Worm (Caenorhabditis elegans) whole organism, L4 larva: ENCODE measurements around the gene F17E9.18.

Experiments used
- F10B5.3 ChIP-seq: sonication (generic microtip); optimal IDR thresholded peaks from 2 replicates; lab custom pipeline; 2016; ENCODE audit warnings: mild to moderate bottlenecking, missing genetic modification characterization, missing compliant biosample characterization
- R02D3.7 ChIP-seq: fragments of 150-350 bp; sonication (generic microtip); optimal IDR thresholded peaks from 3 replicates; lab custom pipeline; 2014; ENCODE audit warnings: missing biosample characterization, missing genetic modification characterization
- T20F7.1 ChIP-seq: fragments of 200-800 bp; sonication (Bioruptor generic); optimal IDR thresholded peaks from 2 replicates; lab custom pipeline; 2018; ENCODE audit warnings: mild to moderate bottlenecking, missing genetic modification characterization, missing compliant biosample characterization
- Y48G9A.11 ChIP-seq: fragments of 200-800 bp; sonication (Bioruptor generic); IDR thresholded peaks from 2 replicates; pipeline ENCODE4 v1.3.6; 2022; ENCODE audit warnings: missing genetic modification reagents, missing genetic modification characterization, missing compliant biosample characterization
- Y5F2A.4 ChIP-seq: fragments of 200-800 bp; sonication (Bioruptor generic); optimal IDR thresholded peaks from 2 replicates; lab custom pipeline; 2018; ENCODE audit warnings: mild to moderate bottlenecking, missing genetic modification characterization, missing compliant biosample characterization
- Y75B8A.6 ChIP-seq: fragments of 200-800 bp; sonication (Bioruptor generic); IDR thresholded peaks from 2 replicates; pipeline ENCODE4 v1.3.6; 2022; ENCODE audit warnings: missing genetic modification reagents, missing genetic modification characterization, missing compliant biosample characterization
- ZK546.5 ChIP-seq, 2 experiments: sonication (generic microtip); optimal IDR thresholded peaks; 2 replicates each; lab custom pipeline; 2017; ENCODE audit warnings: missing biosample characterization in 2 of 2, missing genetic modification characterization in 2 of 2
- aha-1 ChIP-seq: fragments of 150-350 bp; peaks from one replicate; lab custom pipeline; 2014; ENCODE audit warnings: missing biosample characterization, missing genetic modification characterization
- ceh-20 ChIP-seq: fragments of 200-800 bp; sonication (Bioruptor generic); IDR thresholded peaks from 2 replicates; pipeline ENCODE4 v1.3.6; 2022; ENCODE audit warnings: missing genetic modification reagents, missing genetic modification characterization, missing compliant biosample characterization
- ceh-32 ChIP-seq: sonication (generic microtip); optimal IDR thresholded peaks from 2 replicates; lab custom pipeline; 2016; ENCODE audit warnings: mild to moderate bottlenecking, missing genetic modification characterization, missing compliant biosample characterization; ENCODE audit not compliant: poor library complexity
- ceh-44 ChIP-seq: fragments of 200-800 bp; sonication (Bioruptor generic); IDR thresholded peaks from 2 replicates; pipeline ENCODE4 v1.3.6; 2022; ENCODE audit warnings: missing genetic modification reagents, missing genetic modification characterization, missing compliant biosample characterization
- ceh-62 ChIP-seq: sonication (generic microtip); optimal IDR thresholded peaks from 2 replicates; lab custom pipeline; 2017; ENCODE audit warnings: missing biosample characterization, missing genetic modification characterization
- cey-2 ChIP-seq: sonication (generic microtip); optimal IDR thresholded peaks from 3 replicates; lab custom pipeline; 2017; ENCODE audit warnings: missing genetic modification characterization, mild to moderate bottlenecking, missing compliant biosample characterization, antibody characterized with exemption, borderline replicate concordance; ENCODE audit not compliant: insufficient read depth
- ctbp-1 ChIP-seq: fragments of 200-800 bp; sonication (Bioruptor generic); IDR thresholded peaks from 2 replicates; pipeline ENCODE4 v1.3.6; 2022; ENCODE audit warnings: missing genetic modification reagents, missing genetic modification characterization, missing compliant biosample characterization
- daf-16 ChIP-seq, 3 experiments: sonication (generic microtip); optimal IDR thresholded peaks; 2 replicates each; lab custom pipeline; 2016 to 2017; ENCODE audit warnings: missing genetic modification characterization in 3 of 3, missing genetic modification reagents in 3 of 3, mild to moderate bottlenecking in 2 of 3, missing compliant biosample characterization in 2 of 3, missing biosample characterization in 1 of 3, moderate library complexity in 1 of 3
- dmd-6 ChIP-seq: fragments of 200-800 bp; sonication (Bioruptor generic); IDR thresholded peaks from 2 replicates; pipeline ENCODE4 v1.3.6; 2022; ENCODE audit warnings: missing genetic modification reagents, missing genetic modification characterization, missing compliant biosample characterization
- dmd-8 ChIP-seq: fragments of 200-800 bp; sonication (Bioruptor generic); IDR thresholded peaks from 2 replicates; pipeline ENCODE4 v1.3.6; 2022; ENCODE audit warnings: missing genetic modification characterization, missing compliant biosample characterization
- dmd-9 ChIP-seq: fragments of 200-800 bp; sonication (Bioruptor generic); IDR thresholded peaks from 2 replicates; pipeline ENCODE4 v1.3.6; 2022; ENCODE audit warnings: missing genetic modification reagents, missing genetic modification characterization, missing compliant biosample characterization
- dve-1 ChIP-seq: sonication (generic microtip); optimal IDR thresholded peaks from 2 replicates; lab custom pipeline; 2017; ENCODE audit warnings: antibody characterized with exemption, mild to moderate bottlenecking, missing genetic modification characterization, missing compliant biosample characterization; ENCODE audit not compliant: insufficient read depth
- egl-27 ChIP-seq: sonication (generic microtip); optimal IDR thresholded peaks from 3 replicates; lab custom pipeline; 2017; ENCODE audit warnings: missing biosample characterization, missing genetic modification reagents, missing genetic modification characterization
- egl-43 ChIP-seq: fragments of 200-800 bp; sonication (Bioruptor generic); IDR thresholded peaks from 2 replicates; pipeline ENCODE4 v1.3.6; 2022; ENCODE audit warnings: missing genetic modification reagents, missing genetic modification characterization, missing compliant biosample characterization
- fkh-10 ChIP-seq: fragments of 150-350 bp; optimal IDR thresholded peaks from 2 replicates; lab custom pipeline; 2014; ENCODE audit warnings: missing biosample characterization, missing genetic modification reagents, missing genetic modification characterization
- fos-1 ChIP-seq: fragments of 150-350 bp; optimal IDR thresholded peaks from 2 replicates; lab custom pipeline; 2014; ENCODE audit warnings: missing biosample characterization, missing genetic modification characterization
- gei-8 ChIP-seq: fragments of 200-800 bp; sonication (Bioruptor generic); optimal IDR thresholded peaks from 2 replicates; lab custom pipeline; 2018; ENCODE audit warnings: mild to moderate bottlenecking, missing genetic modification characterization, missing compliant biosample characterization
- lim-7 ChIP-seq: fragments of 200-800 bp; sonication (Bioruptor generic); IDR thresholded peaks from 2 replicates; pipeline ENCODE4 v1.3.6; 2022; ENCODE audit warnings: missing genetic modification characterization, missing compliant biosample characterization
- lin-1 ChIP-seq: fragments of 200-800 bp; sonication (Bioruptor generic); IDR thresholded peaks from 2 replicates; pipeline ENCODE4 v1.3.6; 2022; ENCODE audit warnings: missing genetic modification reagents, missing genetic modification characterization, missing compliant biosample characterization
- lin-15B ChIP-seq: fragments of 150-350 bp; sonication (generic microtip); optimal IDR thresholded peaks from 3 replicates; lab custom pipeline; 2014; ENCODE audit warnings: missing biosample characterization, missing genetic modification characterization
- lin-39 ChIP-seq: fragments of 150-350 bp; optimal IDR thresholded peaks from 2 replicates; lab custom pipeline; 2014; ENCODE audit warnings: missing biosample characterization, missing genetic modification reagents, missing genetic modification characterization
- lir-3 ChIP-seq: sonication (generic microtip); optimal IDR thresholded peaks from 2 replicates; lab custom pipeline; 2016; ENCODE audit warnings: mild to moderate bottlenecking, missing genetic modification characterization, missing compliant biosample characterization
- lsy-2 ChIP-seq, 2 experiments: fragments of 150-350 bp in 1 of 2; sonication (generic microtip) in 1 of 2; optimal IDR thresholded peaks; 2 replicates each; lab custom pipeline; 2014 to 2017; ENCODE audit warnings: missing biosample characterization in 2 of 2, missing genetic modification characterization in 2 of 2
- madf-9 ChIP-seq: fragments of 200-800 bp; sonication (Bioruptor generic); conservative IDR thresholded peaks from 2 replicates; pipeline ENCODE4 v1.3.6; 2022; ENCODE audit warnings: missing genetic modification reagents, missing genetic modification characterization, missing compliant biosample characterization
- mdl-1 ChIP-seq, 2 experiments: fragments of 150-350 bp in 1 of 2; sonication (generic microtip) in 1 of 2; optimal IDR thresholded peaks; 2 replicates each; lab custom pipeline; 2014 to 2017; ENCODE audit warnings: missing biosample characterization in 2 of 2, missing genetic modification characterization in 2 of 2
- mep-1 ChIP-seq: fragments of 150-350 bp; sonication (generic microtip); optimal IDR thresholded peaks from 3 replicates; lab custom pipeline; 2014; ENCODE audit warnings: missing biosample characterization, missing genetic modification characterization
- mes-2 ChIP-seq: sonication (generic microtip); optimal IDR thresholded peaks from 2 replicates; lab custom pipeline; 2016; ENCODE audit warnings: missing genotype, mild to moderate bottlenecking, missing genetic modification characterization, missing compliant biosample characterization; ENCODE audit not compliant: poor library complexity, severe bottlenecking
- nhr-10 ChIP-seq: fragments of 150-350 bp; optimal IDR thresholded peaks from 2 replicates; lab custom pipeline; 2014; ENCODE audit warnings: missing biosample characterization, missing genetic modification characterization
- nhr-11 ChIP-seq: fragments of 150-350 bp; optimal IDR thresholded peaks from 2 replicates; lab custom pipeline; 2014; ENCODE audit warnings: missing biosample characterization, missing genetic modification characterization
- nhr-111 ChIP-seq: fragments of 200-800 bp; sonication (Bioruptor generic); optimal IDR thresholded peaks from 2 replicates; lab custom pipeline; 2018; ENCODE audit warnings: mild to moderate bottlenecking, missing genetic modification characterization, missing compliant biosample characterization
- nhr-237 ChIP-seq: sonication (generic microtip); optimal IDR thresholded peaks from 2 replicates; lab custom pipeline; 2017; ENCODE audit warnings: missing biosample characterization, missing genetic modification characterization
- nhr-25 ChIP-seq: sonication (generic microtip); optimal IDR thresholded peaks from 2 replicates; lab custom pipeline; 2017; ENCODE audit warnings: missing genetic modification characterization, mild to moderate bottlenecking, missing compliant biosample characterization, antibody characterized with exemption, moderate library complexity, borderline replicate concordance; ENCODE audit not compliant: insufficient read depth
- nhr-41 ChIP-seq: fragments of 200-800 bp; sonication (Bioruptor generic); IDR thresholded peaks from 2 replicates; pipeline ENCODE4 v1.3.6; 2022; ENCODE audit warnings: missing genetic modification reagents, missing genetic modification characterization, missing compliant biosample characterization
- nhr-76 ChIP-seq: fragments of 150-350 bp; optimal IDR thresholded peaks from 2 replicates; lab custom pipeline; 2014; ENCODE audit warnings: missing biosample characterization, missing genetic modification characterization
- spr-1 ChIP-seq: sonication (generic microtip); optimal IDR thresholded peaks from 2 replicates; lab custom pipeline; 2016; ENCODE audit warnings: mild to moderate bottlenecking, missing genetic modification characterization, missing compliant biosample characterization
- tag-97 ChIP-seq: fragments of 200-800 bp; sonication (Bioruptor generic); IDR thresholded peaks from 2 replicates; pipeline ENCODE4 v1.3.6; 2022; ENCODE audit warnings: missing genetic modification characterization, missing compliant biosample characterization
- unc-130 ChIP-seq: sonication (generic microtip); optimal IDR thresholded peaks from 2 replicates; lab custom pipeline; 2016; ENCODE audit warnings: missing genetic modification reagents, missing genetic modification characterization, missing compliant biosample characterization
- zag-1 ChIP-seq: fragments of 150-350 bp; optimal IDR thresholded peaks from 2 replicates; lab custom pipeline; 2014; ENCODE audit warnings: missing biosample characterization, missing genetic modification characterization
- zfp-3 ChIP-seq: fragments of 200-800 bp; sonication (Bioruptor generic); conservative IDR thresholded peaks from 2 replicates; pipeline ENCODE4 v1.3.6; 2022; ENCODE audit warnings: missing genetic modification reagents, missing genetic modification characterization, missing compliant biosample characterization
- zip-11 ChIP-seq: fragments of 200-800 bp; sonication (Bioruptor generic); IDR thresholded peaks from 2 replicates; pipeline ENCODE4 v1.3.6; 2022; ENCODE audit warnings: missing genetic modification characterization, missing compliant biosample characterization

Gene F17E9.18

ce11 chrIV:8377501-8377900, 30.6 kb upstream of the F17E9.18 start, which contains the start of gene D2096.7 (continued):
- TF ChIP-seq lim-7 (GFP tag; lab: Robert Waterston, UW) (peak; percentile 66; the same call in 1 of the 2 replicates), dmd-8 (peak; percentile 64; the same call in 1 of the 2 replicates), daf-16 (GFP tag; optimal IDR thresholded peaks at IDR 0.05; lab: Kevin White, UChicago) (peak in 1 of 2 experiments; percentile 11), daf-16 (tag; optimal IDR thresholded peaks at IDR 0.05; lab: Kevin White, UChicago) (peak; percentile 28), Y48G9A.11 (GFP tag; lab: Robert Waterston, UW) (peak; percentile 85), zag-1 (tag; lab: Kevin White, UChicago) (no peak)

DNA sequence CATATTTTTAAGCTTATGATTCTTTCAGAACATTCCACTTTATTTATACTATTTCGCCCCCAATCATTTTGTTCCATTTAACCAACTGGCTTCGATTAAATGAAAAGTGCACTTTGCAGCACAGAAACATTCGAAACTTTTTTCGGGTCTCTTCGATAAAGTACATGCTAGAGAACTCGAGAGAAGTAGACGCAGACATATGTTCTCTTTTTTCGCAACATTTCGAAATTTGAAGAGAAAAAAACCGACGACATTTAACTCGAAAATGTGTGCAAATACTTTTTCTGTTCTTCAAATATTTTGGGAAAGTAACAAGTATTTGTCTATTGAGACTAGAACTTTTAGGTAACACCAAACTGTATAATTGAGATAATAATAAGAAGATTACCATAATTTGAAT, 30.0 kb upstream of the F17E9.18 start:
- no peak for TF ChIP-seq zip-11 (GFP tag; lab: Robert Waterston, UW)
- TF ChIP-seq fkh-10 (GFP tag; lab: Kevin White, UChicago), result no peak
- no peak for TF ChIP-seq cey-2 (tag; lab: Kevin White, UChicago)
- peak; percentile 12 for TF ChIP-seq mes-2 (tag; lab: Kevin White, UChicago)
- peak in 1 of 2 experiments; percentile 3 for TF ChIP-seq daf-16 (GFP tag; optimal IDR thresholded peaks at IDR 0.05; lab: Kevin White, UChicago)
- no peak for TF ChIP-seq daf-16 (tag; optimal IDR thresholded peaks at IDR 0.05; lab: Kevin White, UChicago)
- TF ChIP-seq aha-1 (tag; lab: Kevin White, UChicago), result no peak
- no peak for TF ChIP-seq zfp-3 (GFP tag; lab: Robert Waterston, UW)
- TF ChIP-seq ceh-44 (GFP tag; lab: Robert Waterston, UW), result no peak
- TF ChIP-seq lir-3, result no peak
- TF ChIP-seq tag-97 (GFP tag; lab: Robert Waterston, UW), result no peak
- TF ChIP-seq nhr-41 (GFP tag; lab: Robert Waterston, UW), result no peak
- no peak for TF ChIP-seq mdl-1 (tag; optimal IDR thresholded peaks at IDR 0.05; lab: Kevin White, UChicago)
- TF ChIP-seq Y5F2A.4, result no peak
- no peak for TF ChIP-seq egl-43 (GFP tag; lab: Robert Waterston, UW)
- no peak for TF ChIP-seq F10B5.3 (tag; lab: Kevin White, UChicago)
- TF ChIP-seq egl-27 (tag; lab: Kevin White, UChicago), result no peak
- no peak for TF ChIP-seq ceh-20
- TF ChIP-seq dve-1 (tag; lab: Kevin White, UChicago), result peak; percentile 3
- no peak for TF ChIP-seq nhr-25
- peak in 1 of 2 experiments; percentile 19 for TF ChIP-seq lsy-2 (tag; optimal IDR thresholded peaks at IDR 0.05; lab: Kevin White, UChicago)
- no peak for TF ChIP-seq lim-7 (GFP tag; lab: Robert Waterston, UW)
- TF ChIP-seq unc-130 (GFP tag; lab: Kevin White, UChicago), result no peak
- no peak for TF ChIP-seq madf-9 (GFP tag; lab: Robert Waterston, UW)

- peak; percentile 68; the same call in 1 of the 2 replicates for TF ChIP-seq dmd-9 (GFP tag; lab: Robert Waterston, UW)
- TF ChIP-seq ceh-32 (tag; lab: Kevin White, UChicago), result no peak
- peak; percentile 32 for TF ChIP-seq spr-1 (tag; lab: Kevin White, UChicago)
- TF ChIP-seq lim-7 (GFP tag; lab: Robert Waterston, UW), result peak; percentile 76
- TF ChIP-seq R02D3.7 (tag; lab: Kevin White, UChicago), result peak; percentile 77
- TF ChIP-seq lin-1 (GFP tag; lab: Robert Waterston, UW), result 0 out of 2 replicates have a peak, but pooled peaks have one; percentile 49
- TF ChIP-seq lin-15B, result no peak
- TF ChIP-seq nhr-11, result peak; percentile 57
- TF ChIP-seq Y75B8A.6 (GFP tag; lab: Robert Waterston, UW), result 0 out of 2 replicates have a peak, but pooled peaks have one; percentile 73
- no peak for TF ChIP-seq nhr-237 (tag; lab: Kevin White, UChicago)
- TF ChIP-seq ctbp-1 (GFP tag; lab: Robert Waterston, UW), result peak; percentile 77; the same call in 1 of the 2 replicates
- peak; percentile 87 for TF ChIP-seq mep-1 (tag; lab: Kevin White, UChicago)
- TF ChIP-seq ZK546.5 (tag; optimal IDR thresholded peaks at IDR 0.05; lab: Kevin White, UChicago), result no peak
- TF ChIP-seq nhr-10 (tag; lab: Kevin White, UChicago), result no peak
- peak; percentile 29 for TF ChIP-seq gei-8
- no peak for TF ChIP-seq lin-39
- TF ChIP-seq nhr-76 (tag; lab: Kevin White, UChicago), result no peak
- no peak for TF ChIP-seq fos-1 (tag; lab: Kevin White, UChicago)
- TF ChIP-seq T20F7.1, result peak; percentile 73
- TF ChIP-seq nhr-111, result no peak
- TF ChIP-seq ceh-62 (tag; lab: Kevin White, UChicago), result no peak
- TF ChIP-seq dmd-6, result peak; percentile 74
- peak; percentile 68 for TF ChIP-seq Y48G9A.11 (GFP tag; lab: Robert Waterston, UW)
Observed at ce11 chrIV:8375381-8375780, 28.4 kb upstream of the F17E9.18 start.
